Worm (Caenorhabditis elegans) whole organism, L3 larva: Measurements from ENCODE around the gene C29H12.2.

Experiments used
- ceh-82 ChIP-seq: fragments of 150-350 bp; optimal IDR thresholded peaks from 2 replicates; lab custom pipeline; 2014; ENCODE audit warnings: missing biosample characterization, missing genetic modification characterization
- lin-15B ChIP-seq: fragments of 150-350 bp; optimal IDR thresholded peaks from 2 replicates; lab custom pipeline; 2014; ENCODE audit warnings: missing biosample characterization, missing genetic modification characterization
- mml-1 ChIP-seq: fragments of 150-350 bp; sonication (generic microtip); optimal IDR thresholded peaks from 3 replicates; lab custom pipeline; 2014; ENCODE audit warnings: missing biosample characterization, missing genetic modification characterization
- nhr-28 ChIP-seq: fragments of 150-350 bp; optimal IDR thresholded peaks from 2 replicates; lab custom pipeline; 2014; ENCODE audit warnings: missing biosample characterization, missing genetic modification characterization
- nhr-76 ChIP-seq: fragments of 150-350 bp; sonication (generic microtip); optimal IDR thresholded peaks from 5 replicates; lab custom pipeline; 2014; ENCODE audit warnings: missing biosample characterization, missing genetic modification characterization
- pha-4 ChIP-seq: fragments of 150-350 bp; optimal IDR thresholded peaks from 2 replicates; lab custom pipeline; 2014; ENCODE audit warnings: missing biosample characterization, missing genetic modification reagents, missing genetic modification characterization
- sea-2 ChIP-seq: fragments of 150-350 bp; sonication (generic microtip); optimal IDR thresholded peaks from 4 replicates; lab custom pipeline; 2014; ENCODE audit warnings: missing biosample characterization, missing genetic modification reagents, missing genetic modification characterization
- snpc-4 ChIP-seq: fragments of 150-350 bp; optimal IDR thresholded peaks from 2 replicates; lab custom pipeline; 2014; ENCODE audit warnings: missing biosample characterization, missing genetic modification characterization
- unc-39 ChIP-seq: sonication (generic microtip); optimal IDR thresholded peaks from 4 replicates; lab custom pipeline; 2017; ENCODE audit warnings: missing biosample characterization, missing genetic modification characterization
- unc-62 ChIP-seq: fragments of 150-350 bp; sonication (generic microtip); optimal IDR thresholded peaks from 4 replicates; lab custom pipeline; 2014; ENCODE audit warnings: missing biosample characterization, missing genetic modification reagents, missing genetic modification characterization
- ztf-11 ChIP-seq: fragments of 150-350 bp; optimal IDR thresholded peaks from 2 replicates; lab custom pipeline; 2014; ENCODE audit warnings: missing biosample characterization, missing genetic modification characterization

ce11 chrII:6125259-6125658, 1.6 kb downstream of the C29H12.2 start, which contains the start of gene rars-2:
- TF ChIP-seq unc-62 (GFP tag; lab: Kevin White, UChicago) (no peak), nhr-76 (tag; lab: Kevin White, UChicago) (no peak), unc-39 (tag; lab: Kevin White, UChicago) (no peak), ceh-82 (tag; lab: Kevin White, UChicago) (no peak), snpc-4 (tag; lab: Kevin White, UChicago) (no peak), nhr-28 (tag; lab: Kevin White, UChicago) (no peak), mml-1 (tag; lab: Kevin White, UChicago) (no peak), ztf-11 (tag; lab: Kevin White, UChicago) (no peak), lin-15B (no peak), pha-4 (tag; lab: Kevin White, UChicago) (no peak), sea-2 (no peak)
